Worm (Caenorhabditis elegans): ENCODE results near the gene F23F12.3.

F23F12.3 gene

ce11 chrIII:6527902-6528301 is 27.6 kb downstream of the F23F12.3 start, which contains the start of gene pqn-10:
TSS of gene pqn-10 (plus strand) at chrIII:6528202.
- TF ChIP-seq nhr-76 (tag; optimal IDR thresholded peaks at IDR 0.05), result no peak
- TF ChIP-seq unc-39 (tag; optimal IDR thresholded peaks at IDR 0.05), result no peak
- no peak for TF ChIP-seq egl-27 (tag; optimal IDR thresholded peaks at IDR 0.05)
- TF ChIP-seq nhr-67 (tag; optimal IDR thresholded peaks at IDR 0.05), result no peak
- no peak for TF ChIP-seq lsy-12 (tag; optimal IDR thresholded peaks at IDR 0.05)
- TF ChIP-seq ceh-28 (tag; optimal IDR thresholded peaks at IDR 0.05), result no peak
- no peak for TF ChIP-seq pqm-1 (tag; optimal IDR thresholded peaks at IDR 0.05)
- TF ChIP-seq R02D3.7 (tag; optimal IDR thresholded peaks at IDR 0.05), result no peak
- no peak for TF ChIP-seq fos-1 (tag; optimal IDR thresholded peaks at IDR 0.05)
- TF ChIP-seq nhr-28 (tag; optimal IDR thresholded peaks at IDR 0.05), result no peak
- TF ChIP-seq lin-15B (tag; optimal IDR thresholded peaks at IDR 0.05), result no peak
- TF ChIP-seq ama-1 (optimal IDR thresholded peaks at IDR 0.05), result no peak
- no peak for TF ChIP-seq zag-1 (tag; optimal IDR thresholded peaks at IDR 0.05)
- no peak for TF ChIP-seq nhr-11 (tag; optimal IDR thresholded peaks at IDR 0.05)
- no peak for TF ChIP-seq aly-2 (tag; optimal IDR thresholded peaks at IDR 0.05)
- TF ChIP-seq skn-1 (tag; optimal IDR thresholded peaks at IDR 0.05), result no peak
- no peak for TF ChIP-seq fkh-2 (tag; optimal IDR thresholded peaks at IDR 0.05)
- TF ChIP-seq egl-5 (tag; optimal IDR thresholded peaks at IDR 0.05), result no peak

ce11 chrIII:6531099-6531498 is 30.8 kb downstream of the F23F12.3 start, which contains the start of gene C09E7.11:
TSS of gene C09E7.11 (plus strand) at chrIII:6531399.
- TF ChIP-seq elt-1 (tag; optimal IDR thresholded peaks at IDR 0.05) (no peak), pha-4 (tag; optimal IDR thresholded peaks at IDR 0.05) (no peak), lin-39 (tag; optimal IDR thresholded peaks at IDR 0.05) (no peak), R02D3.7 (tag; optimal IDR thresholded peaks at IDR 0.05) (no peak), jun-1 (tag; optimal IDR thresholded peaks at IDR 0.05) (no peak), hmg-11 (tag; optimal IDR thresholded peaks at IDR 0.05) (no peak), nhr-23 (tag; optimal IDR thresholded peaks at IDR 0.05) (no peak), nhr-76 (tag; optimal IDR thresholded peaks at IDR 0.05) (no peak), nhr-11 (tag; optimal IDR thresholded peaks at IDR 0.05) (no peak), ceh-16 (tag; optimal IDR thresholded peaks at IDR 0.05) (no peak)

DNA sequence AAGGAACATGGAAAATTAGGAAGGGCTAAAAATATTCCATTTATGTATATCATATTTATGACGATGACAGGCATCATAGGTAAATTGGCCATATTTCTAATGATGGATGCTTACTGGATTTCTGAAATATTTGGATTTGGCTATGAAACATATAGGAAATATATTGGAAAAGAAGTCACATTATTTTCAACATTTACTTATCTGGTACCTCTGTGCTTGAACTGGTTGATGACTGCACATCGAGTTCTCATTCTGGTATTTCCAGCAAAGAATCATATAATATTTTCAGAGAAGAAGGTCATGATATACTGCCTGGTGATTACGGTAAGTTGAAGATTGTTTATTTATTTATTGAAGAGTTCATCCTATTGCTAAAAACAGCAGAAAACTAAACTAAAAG is 32.3 kb downstream of the F23F12.3 start, which contains the start of gene srxa-5:
srxa-5 (plus strand) TSS at position 301 of the 400 bp plus-strand sequence.
- TF ChIP-seq elt-1 (tag; optimal IDR thresholded peaks at IDR 0.05) (no peak), unc-39 (tag; optimal IDR thresholded peaks at IDR 0.05) (no peak), ZK546.5 (tag; optimal IDR thresholded peaks at IDR 0.05) (no peak), nhr-77 (tag; optimal IDR thresholded peaks at IDR 0.05) (no peak), nhr-237 (tag; optimal IDR thresholded peaks at IDR 0.05) (no peak), egl-27 (tag; optimal IDR thresholded peaks at IDR 0.05) (no peak), zag-1 (tag; optimal IDR thresholded peaks at IDR 0.05) (no peak), skn-1 (tag; optimal IDR thresholded peaks at IDR 0.05) (no peak), eor-1 (tag; optimal IDR thresholded peaks at IDR 0.05) (no peak)

ce11 chrIII:6536945-6537568 is 36.7 kb downstream of the F23F12.3 start, which contains the start of gene C09E7.4:
TSS of gene C09E7.4 (minus strand) at chrIII:6536995.
- TF ChIP-seq ceh-28 (tag; optimal IDR thresholded peaks at IDR 0.05) (peak; percentile 29), elt-2 (tag; optimal IDR thresholded peaks at IDR 0.05) (peak; percentile 29), pha-4 (tag; optimal IDR thresholded peaks at IDR 0.05) (peak; percentile 29), mml-1 (tag; optimal IDR thresholded peaks at IDR 0.05) (no peak), nfya-1 (tag; optimal IDR thresholded peaks at IDR 0.05; ENCODE audit: insufficient read depth) (peak; percentile 52), fkh-10 (GFP tag; optimal IDR thresholded peaks at IDR 0.05) (no peak), ceh-82 (tag; optimal IDR thresholded peaks at IDR 0.05) (no peak), lin-15B (tag; optimal IDR thresholded peaks at IDR 0.05) (peak; percentile 3)

Data from whole organism, L3 larva.